Worm (Caenorhabditis elegans) whole organism, L4/young adult: ENCODE results near the gene hpo-33.

Experiments
- W03F9.2 ChIP-seq: fragments of 150-350 bp; optimal IDR thresholded peaks from 2 replicates; lab custom pipeline; 2014; ENCODE audit warnings: missing biosample characterization, missing genetic modification characterization
- dao-5 ChIP-seq: sonication (generic microtip); optimal IDR thresholded peaks from 2 replicates; lab custom pipeline; 2016; ENCODE audit warnings: missing genotype, missing genetic modification characterization, moderate library complexity, missing compliant biosample characterization
- him-1 ChIP-seq: sonication (generic microtip); optimal IDR thresholded peaks from 2 replicates; lab custom pipeline; 2016; ENCODE audit warnings: missing genotype, missing genetic modification reagents, missing genetic modification characterization, missing compliant biosample characterization

ce11 chrV:17044500-17044899 is 2.1 kb downstream of the hpo-33 start, which contains the start of gene F28B1.2:
- no peak for TF ChIP-seq W03F9.2 (tag; lab: Kevin White, UChicago)
- no peak for TF ChIP-seq him-1 (tag; lab: Kevin White, UChicago)
- no peak for TF ChIP-seq dao-5 (tag; lab: Kevin White, UChicago)
